Worm (Caenorhabditis elegans) whole organism, L2 larva: ENCODE results near the gene ccch-3.

Experiments used
- R02D3.7 ChIP-seq: fragments of 150-350 bp; optimal IDR thresholded peaks from 2 replicates; lab custom pipeline; 2014; ENCODE audit warnings: missing biosample characterization, missing genetic modification characterization
- ama-1 ChIP-seq: fragments of 150-350 bp; optimal IDR thresholded peaks from 2 replicates; lab custom pipeline; 2018; ENCODE audit warnings: inconsistent platforms
- egl-27 ChIP-seq: sonication (generic microtip); optimal IDR thresholded peaks from 3 replicates; lab custom pipeline; 2017; ENCODE audit warnings: missing biosample characterization, missing genetic modification reagents, missing genetic modification characterization
- elt-3 ChIP-seq: sonication (generic microtip); optimal IDR thresholded peaks from 2 replicates; lab custom pipeline; 2017; ENCODE audit warnings: missing biosample characterization, missing genetic modification characterization
- nhr-237 ChIP-seq: fragments of 150-350 bp; optimal IDR thresholded peaks from 2 replicates; lab custom pipeline; 2014; ENCODE audit warnings: missing biosample characterization, missing genetic modification characterization
- nhr-25 ChIP-seq: fragments of 150-350 bp; sonication (generic microtip); optimal IDR thresholded peaks from 3 replicates; lab custom pipeline; 2014; ENCODE audit warnings: missing biosample characterization, missing genetic modification characterization
- snpc-4 ChIP-seq: fragments of 150-350 bp; optimal IDR thresholded peaks from 2 replicates; lab custom pipeline; 2014; ENCODE audit warnings: missing biosample characterization, missing genetic modification characterization

ce11 chrV:12661619-12662018, 2.1 kb upstream of the ccch-3 start, which contains the start of gene W05B10.3:
- no peak for TF ChIP-seq R02D3.7 (tag; lab: Kevin White, UChicago)
- no peak for TF ChIP-seq egl-27 (tag; lab: Kevin White, UChicago)
- no peak for TF ChIP-seq nhr-237
- no peak for TF ChIP-seq elt-3 (tag; lab: Kevin White, UChicago)
- TF ChIP-seq nhr-25 (tag; lab: Kevin White, UChicago), result no peak
- TF ChIP-seq snpc-4, result no peak
- no peak for TF ChIP-seq ama-1 (lab: Kevin White, UChicago)
